Worm (Caenorhabditis elegans) whole organism, L2 larva: ENCODE data around the gene ssq-4.

Source experiments
- C34F6.9 ChIP-seq: fragments of 150-350 bp; optimal IDR thresholded peaks from 2 replicates; lab custom pipeline; 2014; ENCODE audit warnings: missing biosample characterization, missing genetic modification characterization
- R02D3.7 ChIP-seq: fragments of 150-350 bp; optimal IDR thresholded peaks from 2 replicates; lab custom pipeline; 2014; ENCODE audit warnings: missing biosample characterization, missing genetic modification characterization
- Y55F3AM.14 ChIP-seq: fragments of 200-800 bp; sonication (Bioruptor generic); optimal IDR thresholded peaks from 2 replicates; lab custom pipeline; 2018; ENCODE audit warnings: mild to moderate bottlenecking, missing genetic modification characterization, missing compliant biosample characterization
- ZK546.5 ChIP-seq: sonication (generic microtip); optimal IDR thresholded peaks from 2 replicates; lab custom pipeline; 2017; ENCODE audit warnings: missing biosample characterization, missing genetic modification characterization
- alr-1 ChIP-seq: fragments of 150-350 bp; optimal IDR thresholded peaks from 2 replicates; lab custom pipeline; 2014; ENCODE audit warnings: missing biosample characterization, missing genetic modification characterization
- aly-2 ChIP-seq: fragments of 150-350 bp; optimal IDR thresholded peaks from 2 replicates; lab custom pipeline; 2014; ENCODE audit warnings: missing biosample characterization, missing genetic modification characterization
- blmp-1 ChIP-seq: sonication (generic microtip); optimal IDR thresholded peaks from 2 replicates; lab custom pipeline; 2017; ENCODE audit warnings: missing genetic modification characterization, mild to moderate bottlenecking, missing compliant biosample characterization, antibody characterized with exemption, moderate library complexity; ENCODE audit not compliant: insufficient read depth
- ceh-16 ChIP-seq: fragments of 150-350 bp; optimal IDR thresholded peaks from 2 replicates; lab custom pipeline; 2014; ENCODE audit warnings: missing biosample characterization, missing genetic modification characterization
- ceh-82 ChIP-seq: fragments of 150-350 bp; optimal IDR thresholded peaks from 2 replicates; lab custom pipeline; 2014; ENCODE audit warnings: missing biosample characterization, missing genetic modification characterization
- dmd-4 ChIP-seq: sonication (generic microtip); optimal IDR thresholded peaks from 2 replicates; lab custom pipeline; 2017; ENCODE audit warnings: missing biosample characterization, missing genetic modification characterization
- egl-27 ChIP-seq: sonication (generic microtip); optimal IDR thresholded peaks from 3 replicates; lab custom pipeline; 2017; ENCODE audit warnings: missing biosample characterization, missing genetic modification reagents, missing genetic modification characterization
- elt-1 ChIP-seq: fragments of 150-350 bp; optimal IDR thresholded peaks from 2 replicates; lab custom pipeline; 2014; ENCODE audit warnings: missing biosample characterization, missing genetic modification characterization
- elt-3 ChIP-seq: sonication (generic microtip); optimal IDR thresholded peaks from 2 replicates; lab custom pipeline; 2017; ENCODE audit warnings: missing biosample characterization, missing genetic modification characterization
- gmeb-1 ChIP-seq: fragments of 150-350 bp; optimal IDR thresholded peaks from 2 replicates; lab custom pipeline; 2014; ENCODE audit warnings: missing biosample characterization, missing genetic modification characterization
- lin-13 ChIP-seq: fragments of 150-350 bp; optimal IDR thresholded peaks from 2 replicates; lab custom pipeline; 2014; ENCODE audit warnings: missing biosample characterization, missing genetic modification reagents, missing genetic modification characterization
- lin-39 ChIP-seq: fragments of 150-350 bp; optimal IDR thresholded peaks from 2 replicates; lab custom pipeline; 2014; ENCODE audit warnings: missing biosample characterization, missing genetic modification reagents, missing genetic modification characterization
- lsy-2 ChIP-seq, 2 experiments: fragments of 150-350 bp in 1 of 2; sonication (generic microtip) in 1 of 2; optimal IDR thresholded peaks; 2 replicates each; lab custom pipeline; 2014 to 2017; ENCODE audit warnings: missing biosample characterization in 2 of 2, missing genetic modification characterization in 2 of 2
- mab-5 ChIP-seq: fragments of 150-350 bp; optimal IDR thresholded peaks from 2 replicates; lab custom pipeline; 2014; ENCODE audit warnings: missing biosample characterization, missing genetic modification characterization
- mbf-1 ChIP-seq: sonication (generic microtip); optimal IDR thresholded peaks from 2 replicates; lab custom pipeline; 2017; ENCODE audit warnings: missing biosample characterization, missing genetic modification characterization
- mdl-1 ChIP-seq, 2 experiments: fragments of 150-350 bp in 1 of 2; sonication (generic microtip) in 1 of 2; optimal IDR thresholded peaks; 2 replicates each; lab custom pipeline; 2017; ENCODE audit warnings: missing biosample characterization in 2 of 2, missing genetic modification characterization in 2 of 2
- nhr-10 ChIP-seq: sonication (generic microtip); optimal IDR thresholded peaks from 2 replicates; lab custom pipeline; 2017; ENCODE audit warnings: missing biosample characterization, missing genetic modification characterization
- nhr-11 ChIP-seq: fragments of 150-350 bp; optimal IDR thresholded peaks from 2 replicates; lab custom pipeline; 2014; ENCODE audit warnings: missing biosample characterization, missing genetic modification characterization
- nhr-21 ChIP-seq: fragments of 150-350 bp; optimal IDR thresholded peaks from 2 replicates; lab custom pipeline; 2014; ENCODE audit warnings: missing biosample characterization, missing genetic modification characterization
- nhr-23 ChIP-seq: fragments of 150-350 bp; optimal IDR thresholded peaks from 2 replicates; lab custom pipeline; 2014; ENCODE audit warnings: missing biosample characterization, missing genetic modification reagents, missing genetic modification characterization
- nhr-237 ChIP-seq: fragments of 150-350 bp; optimal IDR thresholded peaks from 2 replicates; lab custom pipeline; 2014; ENCODE audit warnings: missing biosample characterization, missing genetic modification characterization
- nhr-25 ChIP-seq: fragments of 150-350 bp; sonication (generic microtip); optimal IDR thresholded peaks from 3 replicates; lab custom pipeline; 2014; ENCODE audit warnings: missing biosample characterization, missing genetic modification characterization
- nhr-6 ChIP-seq: fragments of 150-350 bp; optimal IDR thresholded peaks from 2 replicates; lab custom pipeline; 2014; ENCODE audit warnings: missing biosample characterization, missing genetic modification characterization
- nhr-77 ChIP-seq: fragments of 150-350 bp; optimal IDR thresholded peaks from 2 replicates; lab custom pipeline; 2014; ENCODE audit warnings: missing biosample characterization, missing genetic modification characterization
- peb-1 ChIP-seq: fragments of 150-350 bp; optimal IDR thresholded peaks from 2 replicates; lab custom pipeline; 2014; ENCODE audit warnings: missing biosample characterization, missing genetic modification characterization
- sem-4 ChIP-seq: fragments of 150-350 bp; optimal IDR thresholded peaks from 2 replicates; lab custom pipeline; 2014; ENCODE audit warnings: missing biosample characterization, missing genetic modification reagents, missing genetic modification characterization
- skn-1 ChIP-seq: sonication (generic microtip); optimal IDR thresholded peaks from 2 replicates; lab custom pipeline; 2017; ENCODE audit warnings: missing biosample characterization, missing genetic modification characterization
- sma-3 ChIP-seq: sonication (generic microtip); optimal IDR thresholded peaks from 2 replicates; lab custom pipeline; 2016; ENCODE audit warnings: missing genetic modification reagents, missing genetic modification characterization, missing compliant biosample characterization
- snpc-4 ChIP-seq: fragments of 150-350 bp; optimal IDR thresholded peaks from 2 replicates; lab custom pipeline; 2014; ENCODE audit warnings: missing biosample characterization, missing genetic modification characterization
- unc-39 ChIP-seq: fragments of 150-350 bp; optimal IDR thresholded peaks from 2 replicates; lab custom pipeline; 2014; ENCODE audit warnings: missing biosample characterization, missing genetic modification characterization
- unc-55 ChIP-seq: fragments of 150-350 bp; sonication (generic microtip); optimal IDR thresholded peaks from 3 replicates; lab custom pipeline; 2014; ENCODE audit warnings: missing biosample characterization, missing genetic modification reagents, missing genetic modification characterization
- unc-62 ChIP-seq: fragments of 150-350 bp; optimal IDR thresholded peaks from 2 replicates; lab custom pipeline; 2014; ENCODE audit warnings: missing biosample characterization, missing genetic modification reagents, missing genetic modification characterization
- ztf-1 ChIP-seq: fragments of 200-800 bp; sonication (Bioruptor generic); conservative IDR thresholded peaks from 2 replicates; pipeline ENCODE4 v1.3.6; 2022; ENCODE audit warnings: missing genetic modification characterization, missing compliant biosample characterization
- ztf-11 ChIP-seq: sonication (generic microtip); optimal IDR thresholded peaks from 2 replicates; lab custom pipeline; 2017; ENCODE audit warnings: missing biosample characterization, missing genetic modification characterization
- ztf-4 ChIP-seq: fragments of 150-350 bp; optimal IDR thresholded peaks from 2 replicates; lab custom pipeline; 2014; ENCODE audit warnings: missing biosample characterization, missing genetic modification characterization

ssq-4 gene

ce11 chrIV:5037489-5037888, 21.2 kb downstream of the ssq-4 start, which contains the start of gene C09B9.1:
Gene C09B9.1, plus strand, starts transcription at chrIV:5037789.
- TF ChIP-seq sma-3 (no peak), lsy-2 (tag; optimal IDR thresholded peaks at IDR 0.05; lab: Kevin White, UChicago) (no peak)

- TF ChIP-seq skn-1 (tag; lab: Kevin White, UChicago) (no peak), elt-1 (tag; lab: Kevin White, UChicago) (no peak), nhr-237 (tag; lab: Kevin White, UChicago) (no peak), unc-39 (tag; lab: Kevin White, UChicago) (no peak), mdl-1 (tag; optimal IDR thresholded peaks at IDR 0.05; lab: Kevin White, UChicago) (no peak), sem-4 (tag; lab: Kevin White, UChicago) (no peak), mab-5 (tag; lab: Kevin White, UChicago) (no peak), nhr-25 (tag; lab: Kevin White, UChicago) (no peak), nhr-21 (tag; lab: Kevin White, UChicago) (no peak), unc-55 (GFP tag; lab: Kevin White, UChicago) (peak; percentile 36), snpc-4 (no peak), egl-27 (tag; lab: Kevin White, UChicago) (peak; percentile 17), ZK546.5 (tag; lab: Kevin White, UChicago) (no peak), dmd-4 (tag; lab: Kevin White, UChicago) (no peak), nhr-77 (tag; lab: Kevin White, UChicago) (no peak), gmeb-1 (tag; lab: Kevin White, UChicago) (peak; percentile 2)
- TF ChIP-seq, all 48 proteins: peak for 3
Observed at ce11 chrIV:5038744-5039143, 22.5 kb downstream of the ssq-4 start.

ce11 chrIV:5045389-5045788, 29.1 kb downstream of the ssq-4 start, which contains the start of gene hot-9:
Gene hot-9, minus strand, starts transcription at chrIV:5045489.
- TF ChIP-seq aly-2 (no peak), nhr-11 (tag; lab: Kevin White, UChicago) (no peak), alr-1 (tag; lab: Kevin White, UChicago) (no peak), nhr-77 (tag; lab: Kevin White, UChicago) (no peak), ztf-11 (tag; lab: Kevin White, UChicago) (no peak), nhr-6 (tag; lab: Kevin White, UChicago) (no peak), unc-55 (GFP tag; lab: Kevin White, UChicago) (no peak), blmp-1 (tag; lab: Kevin White, UChicago) (no peak), ztf-4 (tag; lab: Kevin White, UChicago) (no peak), lin-13 (no peak), sma-3 (no peak)

ce11 chrIV:5054297-5054696, 38.0 kb downstream of the ssq-4 start:
- no peak for TF ChIP-seq nhr-10 (tag; lab: Kevin White, UChicago)
- no peak for TF ChIP-seq ztf-4 (tag; lab: Kevin White, UChicago)
- no peak for TF ChIP-seq C34F6.9 (tag; lab: Kevin White, UChicago)
- TF ChIP-seq unc-55 (GFP tag; lab: Kevin White, UChicago): peak; percentile 78
- no peak for TF ChIP-seq dmd-4 (tag; lab: Kevin White, UChicago)
- TF ChIP-seq Y55F3AM.14 (GFP tag; lab: Kevin White, UChicago): no peak
- TF ChIP-seq R02D3.7: no peak
- peak; percentile 83 for TF ChIP-seq mab-5 (tag; lab: Kevin White, UChicago)
- no peak for TF ChIP-seq elt-3 (tag; lab: Kevin White, UChicago)
- TF ChIP-seq aly-2: no peak

- TF ChIP-seq unc-39 (tag; lab: Kevin White, UChicago): no peak
- no peak for TF ChIP-seq peb-1 (tag; lab: Kevin White, UChicago)
- TF ChIP-seq R02D3.7: no peak
- TF ChIP-seq egl-27 (tag; lab: Kevin White, UChicago): no peak
- no peak for TF ChIP-seq nhr-6 (tag; lab: Kevin White, UChicago)
- no peak for TF ChIP-seq nhr-11 (tag; lab: Kevin White, UChicago)
- TF ChIP-seq elt-3 (tag; lab: Kevin White, UChicago): no peak
- no peak for TF ChIP-seq snpc-4
- no peak for TF ChIP-seq unc-62
- TF ChIP-seq Y55F3AM.14 (GFP tag; lab: Kevin White, UChicago): no peak
- TF ChIP-seq ceh-82 (tag; lab: Kevin White, UChicago): no peak
- TF ChIP-seq lsy-2 (tag; optimal IDR thresholded peaks at IDR 0.05; lab: Kevin White, UChicago): no peak
- no peak for TF ChIP-seq mbf-1
- TF ChIP-seq ceh-16 (tag; lab: Kevin White, UChicago): no peak
- no peak for TF ChIP-seq lin-13
- no peak for TF ChIP-seq mdl-1 (tag; optimal IDR thresholded peaks at IDR 0.05; lab: Kevin White, UChicago)
- no peak for TF ChIP-seq ztf-1 (GFP tag; lab: Robert Waterston, UW)
- TF ChIP-seq C34F6.9 (tag; lab: Kevin White, UChicago): no peak
- TF ChIP-seq lin-39 (tag; lab: Kevin White, UChicago): no peak
- TF ChIP-seq nhr-23 (tag; lab: Kevin White, UChicago): no peak
Observed at ce11 chrIV:5055964-5056588, 39.8 kb downstream of the ssq-4 start, which contains the start of gene msp-55. Gene msp-55, minus strand, starts transcription at chrIV:5056014.
